Fruit fly (Drosophila melanogaster) S2 (cell line): ENCODE data around the gene Naglu.
A peak's percentile ranks its signal among the peaks of the same experiment; 100 is the strongest.

Experiments
- CG8478 ChIP-seq: fragments of >200 bp; optimal IDR thresholded peaks from 2 replicates; lab custom pipeline; 2018
- CTCF ChIP-seq, 2 experiments: fragments of >200 bp; optimal IDR thresholded peaks; 2 replicates each; lab custom pipeline; 2018

- TF ChIP-seq CG8478 (lab: Kevin White, UChicago), result peak; percentile 23
- no peak for TF ChIP-seq CTCF (optimal IDR thresholded peaks at IDR 0.05; lab: Kevin White, UChicago)
These were observed 6.6 kb upstream of the Naglu start for dm6 chr2L:8418113-8418885.
